Fruit fly (Drosophila melanogaster): ENCODE data around the gene CG4186.

The CG4186 gene

dm6 chr3L:20771001-20771890 lies 1.9 kb downstream of the CG4186 start, which contains the start of the genes CG4042 and Pitslre (continued):
- no peak for TF ChIP-seq ttk (GFP tag; IDR thresholded peaks at IDR 0.05)
- no peak for TF ChIP-seq pb (GFP tag; optimal IDR thresholded peaks at IDR 0.05)
- peak; percentile 38; the same call in 1 of the 2 replicates for TF ChIP-seq CG9932 (GFP tag; IDR thresholded peaks at IDR 0.05)
- TF ChIP-seq CG33557 (GFP tag; optimal IDR thresholded peaks at IDR 0.05) = no peak
- TF ChIP-seq ken (GFP tag; IDR thresholded peaks at IDR 0.05) = no peak
- TF ChIP-seq CG1529 (GFP tag; optimal IDR thresholded peaks at IDR 0.05) = no peak
- TF ChIP-seq Dfd (GFP tag; optimal IDR thresholded peaks at IDR 0.05) = no peak
- TF ChIP-seq D19A (tag; optimal IDR thresholded peaks at IDR 0.05) = peak; percentile 37
- TF ChIP-seq seq (GFP tag; IDR thresholded peaks at IDR 0.05) = 0 out of 2 replicates have a peak, but pooled peaks have one; percentile 8
- peak; percentile 60 for TF ChIP-seq Chrac-16 (GFP tag; optimal IDR thresholded peaks at IDR 0.05)
- no peak for TF ChIP-seq CG4360 (GFP tag; IDR thresholded peaks at IDR 0.05)
- no peak for TF ChIP-seq CG4707 (GFP tag; optimal IDR thresholded peaks at IDR 0.05)
- no peak for TF ChIP-seq CG7556 (GFP tag; optimal IDR thresholded peaks at IDR 0.05)
- TF ChIP-seq CG7271 (tag; optimal IDR thresholded peaks at IDR 0.05) = no peak
- 0 out of 3 replicates have a peak, but pooled peaks have one; percentile 37 for TF ChIP-seq Dbx (GFP tag; IDR thresholded peaks at IDR 0.05)
- no peak for TF ChIP-seq rib (GFP tag; IDR thresholded peaks at IDR 0.05)
- TF ChIP-seq BEAF-32 (GFP tag; optimal IDR thresholded peaks at IDR 0.05) = peak; percentile 73
- peak; percentile 70 for TF ChIP-seq Xbp1 (GFP tag; optimal IDR thresholded peaks at IDR 0.05)
- TF ChIP-seq CG15696 (tag; optimal IDR thresholded peaks at IDR 0.05) = no peak
- TF ChIP-seq klu (GFP tag; IDR thresholded peaks at IDR 0.05) = no peak
- TF ChIP-seq crp (GFP tag; optimal IDR thresholded peaks at IDR 0.05) = peak; percentile 95 to 96
- TF ChIP-seq gcm2 (GFP tag; optimal IDR thresholded peaks at IDR 0.05) = no peak
- no peak for TF ChIP-seq Ravus (GFP tag; IDR thresholded peaks at IDR 0.05)
- TF ChIP-seq Mrtf (GFP tag; IDR thresholded peaks at IDR 0.05) = no peak
- TF ChIP-seq CG30431 (GFP tag; optimal IDR thresholded peaks at IDR 0.05) = no peak
- peak; percentile 26 for TF ChIP-seq CoRest (tag; optimal IDR thresholded peaks at IDR 0.05)
- TF ChIP-seq CG12219 (GFP tag; optimal IDR thresholded peaks at IDR 0.05) = no peak
- peak; percentile 11 for TF ChIP-seq CG10147 (GFP tag; optimal IDR thresholded peaks at IDR 0.05)
- TF ChIP-seq ap (GFP tag; IDR thresholded peaks at IDR 0.05) = 0 out of 2 replicates have a peak, but pooled peaks have one; percentile 23
- no peak for TF ChIP-seq CG17802 (tag; optimal IDR thresholded peaks at IDR 0.05)
- peak; percentile 25 for TF ChIP-seq kay (GFP tag; optimal IDR thresholded peaks at IDR 0.05)
- TF ChIP-seq CG17359 (tag; optimal IDR thresholded peaks at IDR 0.05) = peak; percentile 55
- no peak for TF ChIP-seq CHES-1-like (GFP tag; optimal IDR thresholded peaks at IDR 0.05)
- no peak for TF ChIP-seq fd64A (GFP tag; optimal IDR thresholded peaks at IDR 0.05)
- no peak for TF ChIP-seq tup (GFP tag; optimal IDR thresholded peaks at IDR 0.05)
- no peak for TF ChIP-seq vvl (GFP tag; IDR thresholded peaks at IDR 0.05)
- peak; percentile 50; the same call in 1 of the 2 replicates for TF ChIP-seq CG32532 (GFP tag; IDR thresholded peaks at IDR 0.05)
- TF ChIP-seq CG3281 (GFP tag; optimal IDR thresholded peaks at IDR 0.05) = no peak
- no peak for TF ChIP-seq gro (GFP tag; optimal IDR thresholded peaks at IDR 0.05)
- no peak for TF ChIP-seq CG4282 (GFP tag; optimal IDR thresholded peaks at IDR 0.05)
- TF ChIP-seq CG14050 (GFP tag; IDR thresholded peaks at IDR 0.05) = no peak
- peak; percentile 55 for TF ChIP-seq Sry-δ (GFP tag; optimal IDR thresholded peaks at IDR 0.05)
- peak; percentile 69; the same call in 1 of the 2 replicates for TF ChIP-seq sna (GFP tag; IDR thresholded peaks at IDR 0.05; ENCODE audit: partially characterized antibody)
- no peak for TF ChIP-seq Sry-β (GFP tag; optimal IDR thresholded peaks at IDR 0.05)
- peak; percentile 38; the same call in 1 of the 2 replicates for TF ChIP-seq Xrp1 (GFP tag; IDR thresholded peaks at IDR 0.05)
- TF ChIP-seq CG14014 (GFP tag; IDR thresholded peaks at IDR 0.05) = no peak; the same call in 1 of the 2 replicates
- TF ChIP-seq Gsc (GFP tag; IDR thresholded peaks at IDR 0.05) = no peak
- no peak for TF ChIP-seq Oaz (GFP tag; IDR thresholded peaks at IDR 0.05)
- TF ChIP-seq CG4730 (GFP tag; IDR thresholded peaks at IDR 0.05) = 0 out of 2 replicates have a peak, but pooled peaks have one; percentile 6
